Worm (Caenorhabditis elegans) whole organism, L3 larva: ENCODE data around the gene F27D9.7.
A peak's percentile ranks its signal among the peaks of the same experiment; 100 is the strongest.

Experiments used
- R02D3.7 ChIP-seq: fragments of 150-350 bp; optimal IDR thresholded peaks from 2 replicates; lab custom pipeline; 2014; ENCODE audit warnings: missing biosample characterization, missing genetic modification characterization
- ceh-16 ChIP-seq: sonication (generic microtip); optimal IDR thresholded peaks from 2 replicates; lab custom pipeline; 2017; ENCODE audit warnings: missing biosample characterization, missing genetic modification characterization
- ceh-28 ChIP-seq: fragments of 150-350 bp; optimal IDR thresholded peaks from 2 replicates; lab custom pipeline; 2014; ENCODE audit warnings: missing biosample characterization, missing genetic modification reagents, missing genetic modification characterization
- ceh-82 ChIP-seq: fragments of 150-350 bp; optimal IDR thresholded peaks from 2 replicates; lab custom pipeline; 2014; ENCODE audit warnings: missing biosample characterization, missing genetic modification characterization
- daf-12 ChIP-seq: fragments of 150-350 bp; optimal IDR thresholded peaks from 2 replicates; lab custom pipeline; 2014; ENCODE audit warnings: missing biosample characterization, missing genetic modification reagents, missing genetic modification characterization
- egl-27 ChIP-seq: sonication (generic microtip); optimal IDR thresholded peaks from 4 replicates; lab custom pipeline; 2017; ENCODE audit warnings: missing biosample characterization, missing genetic modification reagents, missing genetic modification characterization
- elt-2 ChIP-seq: sonication (generic microtip); optimal IDR thresholded peaks from 2 replicates; lab custom pipeline; 2016; ENCODE audit warnings: missing genetic modification reagents, mild to moderate bottlenecking, missing genetic modification characterization, missing compliant biosample characterization
- fkh-10 ChIP-seq: sonication (generic microtip); optimal IDR thresholded peaks from 2 replicates; lab custom pipeline; 2017; ENCODE audit warnings: missing biosample characterization, missing genetic modification reagents, missing genetic modification characterization
- hmg-11 ChIP-seq: sonication (generic microtip); optimal IDR thresholded peaks from 2 replicates; lab custom pipeline; 2016; ENCODE audit warnings: missing genetic modification characterization, missing compliant biosample characterization
- lin-15B ChIP-seq: fragments of 150-350 bp; optimal IDR thresholded peaks from 2 replicates; lab custom pipeline; 2014; ENCODE audit warnings: missing biosample characterization, missing genetic modification characterization
- lin-39 ChIP-seq: fragments of 150-350 bp; optimal IDR thresholded peaks from 2 replicates; lab custom pipeline; 2018; ENCODE audit warnings: missing biosample characterization, missing genetic modification reagents, missing genetic modification characterization
- lsy-12 ChIP-seq: sonication (generic microtip); optimal IDR thresholded peaks from 2 replicates; lab custom pipeline; 2016; ENCODE audit warnings: mild to moderate bottlenecking, missing genetic modification characterization, missing compliant biosample characterization
- mdl-1 ChIP-seq: fragments of 150-350 bp; optimal IDR thresholded peaks from 2 replicates; lab custom pipeline; 2014; ENCODE audit warnings: missing biosample characterization, missing genetic modification characterization
- nfya-1 ChIP-seq: sonication (generic microtip); optimal IDR thresholded peaks from 2 replicates; lab custom pipeline; 2017; ENCODE audit warnings: missing genetic modification characterization, mild to moderate bottlenecking, missing compliant biosample characterization, antibody characterized with exemption, moderate library complexity; ENCODE audit not compliant: insufficient read depth
- nhr-11 ChIP-seq: fragments of 150-350 bp; optimal IDR thresholded peaks from 2 replicates; lab custom pipeline; 2014; ENCODE audit warnings: missing biosample characterization, missing genetic modification characterization
- nhr-12 ChIP-seq: fragments of 150-350 bp; optimal IDR thresholded peaks from 2 replicates; lab custom pipeline; 2014; ENCODE audit warnings: missing biosample characterization, missing genetic modification characterization
- nhr-23 ChIP-seq: fragments of 150-350 bp; optimal IDR thresholded peaks from 2 replicates; lab custom pipeline; 2014; ENCODE audit warnings: missing biosample characterization, missing genetic modification reagents, missing genetic modification characterization
- nhr-25 ChIP-seq: sonication (generic microtip); optimal IDR thresholded peaks from 2 replicates; lab custom pipeline; 2017; ENCODE audit warnings: missing biosample characterization, missing genetic modification characterization
- nhr-67 ChIP-seq: fragments of 150-350 bp; optimal IDR thresholded peaks from 2 replicates; lab custom pipeline; 2014; ENCODE audit warnings: missing biosample characterization, missing genetic modification characterization
- nhr-76 ChIP-seq: fragments of 150-350 bp; sonication (generic microtip); optimal IDR thresholded peaks from 5 replicates; lab custom pipeline; 2014; ENCODE audit warnings: missing biosample characterization, missing genetic modification characterization
- nhr-77 ChIP-seq: fragments of 150-350 bp; optimal IDR thresholded peaks from 2 replicates; lab custom pipeline; 2014; ENCODE audit warnings: missing biosample characterization, missing genetic modification characterization
- pha-4 ChIP-seq: fragments of 150-350 bp; optimal IDR thresholded peaks from 2 replicates; lab custom pipeline; 2014; ENCODE audit warnings: missing biosample characterization, missing genetic modification reagents, missing genetic modification characterization
- pqm-1 ChIP-seq: fragments of 150-350 bp; optimal IDR thresholded peaks from 2 replicates; lab custom pipeline; 2017; ENCODE audit warnings: missing biosample characterization, missing genetic modification characterization, inconsistent platforms
- skn-1 ChIP-seq: fragments of 150-350 bp; optimal IDR thresholded peaks from 2 replicates; lab custom pipeline; 2014; ENCODE audit warnings: missing biosample characterization, missing genetic modification characterization
- snpc-4 ChIP-seq: fragments of 150-350 bp; optimal IDR thresholded peaks from 2 replicates; lab custom pipeline; 2014; ENCODE audit warnings: missing biosample characterization, missing genetic modification characterization
- tbx-2 ChIP-seq: sonication (generic microtip); optimal IDR thresholded peaks from 2 replicates; lab custom pipeline; 2016; ENCODE audit warnings: mild to moderate bottlenecking, missing genetic modification characterization, missing compliant biosample characterization
- unc-62 ChIP-seq: fragments of 150-350 bp; sonication (generic microtip); optimal IDR thresholded peaks from 4 replicates; lab custom pipeline; 2014; ENCODE audit warnings: missing biosample characterization, missing genetic modification reagents, missing genetic modification characterization
- ztf-11 ChIP-seq: fragments of 150-350 bp; optimal IDR thresholded peaks from 2 replicates; lab custom pipeline; 2014; ENCODE audit warnings: missing biosample characterization, missing genetic modification characterization

The F27D9.7 gene

ce11 chrX:7653708-7654390, 16.7 kb downstream of the F27D9.7 start:
- TF ChIP-seq mdl-1 (tag; lab: Kevin White, UChicago), result peak; percentile 28
- peak; percentile 50 for TF ChIP-seq lin-39 (tag; lab: Kevin White, UChicago)
- TF ChIP-seq nfya-1, result peak; percentile 73
- no peak for TF ChIP-seq unc-62
- TF ChIP-seq egl-27 (tag; lab: Kevin White, UChicago), result no peak
- peak; percentile 19 for TF ChIP-seq hmg-11 (tag; lab: Kevin White, UChicago)
- TF ChIP-seq, all 47 proteins: peak for 4

ce11 chrX:7652308-7652707, 18.2 kb downstream of the F27D9.7 start:
- TF ChIP-seq pha-4 (tag; lab: Kevin White, UChicago) (peak; percentile 22), pqm-1 (tag; lab: Kevin White, UChicago) (peak; percentile 24), elt-2 (peak; percentile 39), nhr-67 (tag; lab: Kevin White, UChicago) (no peak)
- TF ChIP-seq, all 47 proteins: peak for 3

ce11 chrX:7651219-7651958, 19.2 kb downstream of the F27D9.7 start:
- TF ChIP-seq hmg-11 (tag; lab: Kevin White, UChicago) (peak; percentile 46), lin-39 (tag; lab: Kevin White, UChicago) (peak; percentile 14), tbx-2 (tag; lab: Kevin White, UChicago) (no peak), egl-27 (tag; lab: Kevin White, UChicago) (no peak), snpc-4 (tag; lab: Kevin White, UChicago) (no peak), nhr-25 (tag; lab: Kevin White, UChicago) (no peak), nhr-23 (tag; lab: Kevin White, UChicago) (no peak), pqm-1 (tag; lab: Kevin White, UChicago) (no peak), R02D3.7 (tag; lab: Kevin White, UChicago) (no peak), nhr-76 (tag; lab: Kevin White, UChicago) (no peak), nfya-1 (peak; percentile 43), elt-2 (no peak), daf-12 (tag; lab: Kevin White, UChicago) (no peak)

ce11 chrX:7645313-7645712, 25.2 kb downstream of the F27D9.7 start, which contains the start of gene F26A10.2:
F26A10.2 (minus strand) TSS chrX:7645413.
- TF ChIP-seq lin-15B (no peak), nhr-77 (tag; lab: Kevin White, UChicago) (no peak), lin-39 (tag; lab: Kevin White, UChicago) (peak; percentile 40), lsy-12 (tag; lab: Kevin White, UChicago) (no peak), nhr-11 (tag; lab: Kevin White, UChicago) (no peak)

ce11 chrX:7640811-7641210, 29.7 kb downstream of the F27D9.7 start:
- no peak for TF ChIP-seq skn-1 (tag; lab: Kevin White, UChicago)
- TF ChIP-seq fkh-10 (GFP tag; lab: Kevin White, UChicago), result no peak

- TF ChIP-seq ceh-82 (tag; lab: Kevin White, UChicago), result no peak
- TF ChIP-seq daf-12 (tag; lab: Kevin White, UChicago), result no peak
- TF ChIP-seq nhr-76 (tag; lab: Kevin White, UChicago), result no peak
- no peak for TF ChIP-seq pqm-1 (tag; lab: Kevin White, UChicago)
- TF ChIP-seq ceh-16 (tag; lab: Kevin White, UChicago), result no peak
- no peak for TF ChIP-seq mdl-1 (tag; lab: Kevin White, UChicago)
- no peak for TF ChIP-seq ceh-28
- TF ChIP-seq nhr-12 (tag; lab: Kevin White, UChicago), result no peak
- no peak for TF ChIP-seq ztf-11 (tag; lab: Kevin White, UChicago)
- TF ChIP-seq egl-27 (tag; lab: Kevin White, UChicago), result no peak
These were observed 30.2 kb downstream of the F27D9.7 start for ce11 chrX:7640391-7640790.
